Worm (Caenorhabditis elegans): ENCODE results near the gene sdz-36.

ce11 chrIV:9659999-9660398 is 30.7 kb upstream of the sdz-36 start:
- TF ChIP-seq mdl-1 (tag; optimal IDR thresholded peaks at IDR 0.05): no peak
- TF ChIP-seq skn-1 (tag; optimal IDR thresholded peaks at IDR 0.05): no peak
- TF ChIP-seq fos-1 (tag; optimal IDR thresholded peaks at IDR 0.05): no peak
- TF ChIP-seq elt-1 (tag; optimal IDR thresholded peaks at IDR 0.05): no peak
- no peak for TF ChIP-seq nhr-10 (tag; optimal IDR thresholded peaks at IDR 0.05)
- TF ChIP-seq lin-13 (GFP tag; optimal IDR thresholded peaks at IDR 0.05): no peak
- TF ChIP-seq lsy-2 (tag; optimal IDR thresholded peaks at IDR 0.05): no peak
- TF ChIP-seq snpc-4 (tag; optimal IDR thresholded peaks at IDR 0.05): no peak
- no peak for TF ChIP-seq lin-11 (tag; optimal IDR thresholded peaks at IDR 0.05)
- TF ChIP-seq ztf-11 (tag; optimal IDR thresholded peaks at IDR 0.05): no peak
- no peak for TF ChIP-seq dmd-4 (tag; optimal IDR thresholded peaks at IDR 0.05)
- TF ChIP-seq sma-9 (GFP tag; optimal IDR thresholded peaks at IDR 0.05): no peak
- no peak for TF ChIP-seq sma-9 (tag; optimal IDR thresholded peaks at IDR 0.05)

Measured in whole organism, L2 larva.